Fruit fly (Drosophila melanogaster) whole organism, embryonic: ENCODE measurements around the gene Lamtor4.

Experiments
- Adf1 ChIP-seq: fragments of 200-800 bp; sonication (Bioruptor generic); IDR thresholded peaks from 2 replicates; pipeline ENCODE4 v1.3.6; 2022; ENCODE audit warnings: missing biosample characterization, missing genetic modification characterization
- BtbVII ChIP-seq: fragments of 200-800 bp; sonication (Bioruptor generic); optimal IDR thresholded peaks from 3 replicates; lab custom pipeline; 2017; ENCODE audit warnings: missing biosample characterization, mild to moderate bottlenecking, missing genetic modification characterization
- CG10431 ChIP-seq: fragments of 200-800 bp; sonication (Bioruptor generic); optimal IDR thresholded peaks from 3 replicates; lab custom pipeline; 2018; ENCODE audit warnings: missing biosample characterization, mild to moderate bottlenecking, missing genetic modification characterization
- CG10543 ChIP-seq: fragments of 200-800 bp; sonication (Bioruptor generic); optimal IDR thresholded peaks from 3 replicates; lab custom pipeline; 2017; ENCODE audit warnings: missing biosample characterization, mild to moderate bottlenecking, missing genetic modification characterization, moderate library complexity
- CG10654 ChIP-seq: fragments of 200-800 bp; sonication (Bioruptor generic); optimal IDR thresholded peaks from 2 replicates; lab custom pipeline; 2016; ENCODE audit warnings: missing biosample characterization, missing genetic modification characterization
- CG11695 ChIP-seq: fragments of 200-800 bp; sonication (Bioruptor generic); IDR thresholded peaks from 3 replicates; pipeline ENCODE4 v1.3.6; 2022; ENCODE audit warnings: missing biosample characterization, missing genetic modification characterization
- CG14965 ChIP-seq: fragments of 200-800 bp; sonication (Bioruptor generic); optimal IDR thresholded peaks from 2 replicates; lab custom pipeline; 2016; ENCODE audit warnings: missing biosample characterization, missing genetic modification characterization, borderline replicate concordance
- CG15479 ChIP-seq: fragments of 200-800 bp; sonication (Bioruptor generic); optimal IDR thresholded peaks from 3 replicates; lab custom pipeline; 2019; ENCODE audit warnings: missing biosample characterization, mild to moderate bottlenecking, missing genetic modification characterization, moderate library complexity
- CG16863 ChIP-seq: fragments of 200-800 bp; sonication (Bioruptor generic); optimal IDR thresholded peaks from 3 replicates; lab custom pipeline; 2016; ENCODE audit warnings: missing biosample characterization, missing genetic modification characterization
- CG17359 ChIP-seq: fragments of 200-800 bp; sonication (Bioruptor generic); optimal IDR thresholded peaks from 3 replicates; lab custom pipeline; 2018; ENCODE audit warnings: missing biosample characterization, mild to moderate bottlenecking, missing genetic modification characterization, moderate library complexity
- CG17568 ChIP-seq: fragments of 200-800 bp; sonication (Bioruptor generic); optimal IDR thresholded peaks from 2 replicates; lab custom pipeline; 2018; ENCODE audit warnings: missing biosample characterization, mild to moderate bottlenecking, missing genetic modification characterization, moderate library complexity
- CG18262 ChIP-seq: fragments of 200-800 bp; optimal IDR thresholded peaks from 3 replicates; lab custom pipeline; 2019; ENCODE audit warnings: missing biosample characterization, mild to moderate bottlenecking, missing genetic modification characterization, moderate library complexity
- CG2129 ChIP-seq: fragments of 200-800 bp; sonication (Bioruptor generic); IDR thresholded peaks from 2 replicates; pipeline ENCODE4 v1.3.6; 2022; ENCODE audit warnings: missing biosample characterization, missing genetic modification characterization; ENCODE audit not compliant: partially characterized antibody
- CG2199 ChIP-seq: fragments of 200-800 bp; sonication (Bioruptor generic); IDR thresholded peaks from 3 replicates; pipeline ENCODE4 v1.3.6; 2022; ENCODE audit warnings: missing biosample characterization, missing genetic modification characterization
- CG30020 ChIP-seq: fragments of 200-800 bp; optimal IDR thresholded peaks from 2 replicates; lab custom pipeline; 2019; ENCODE audit warnings: missing biosample characterization, mild to moderate bottlenecking, missing genetic modification characterization, moderate library complexity
- CG30431 ChIP-seq: fragments of 200-800 bp; sonication (Bioruptor generic); optimal IDR thresholded peaks from 2 replicates; lab custom pipeline; 2017; ENCODE audit warnings: missing biosample characterization, missing genetic modification characterization
- CG3838 ChIP-seq: fragments of 200-800 bp; sonication (Bioruptor generic); optimal IDR thresholded peaks from 3 replicates; lab custom pipeline; 2016; ENCODE audit warnings: missing biosample characterization, missing genetic modification characterization
- CG4328 ChIP-seq: fragments of 200-800 bp; sonication (Bioruptor generic); optimal IDR thresholded peaks from 3 replicates; lab custom pipeline; 2017; ENCODE audit warnings: missing biosample characterization, missing genetic modification reagents, missing genetic modification characterization
- CG4424 ChIP-seq: fragments of 200-800 bp; sonication (Bioruptor generic); optimal IDR thresholded peaks from 3 replicates; lab custom pipeline; 2016; ENCODE audit warnings: missing biosample characterization, missing genetic modification characterization
- CG5180 ChIP-seq: fragments of 200-800 bp; sonication (Bioruptor generic); optimal IDR thresholded peaks from 3 replicates; lab custom pipeline; 2017; ENCODE audit warnings: missing biosample characterization, missing genetic modification characterization, mild to moderate bottlenecking, moderate library complexity, missing genetic modification reagents
- CG8281 ChIP-seq: fragments of 200-800 bp; sonication (Bioruptor generic); optimal IDR thresholded peaks from 2 replicates; lab custom pipeline; 2018; ENCODE audit warnings: missing biosample characterization, mild to moderate bottlenecking, missing genetic modification characterization, moderate library complexity
- CG8290 ChIP-seq, 3 experiments: fragments of 200-800 bp; sonication (Bioruptor generic); optimal IDR thresholded peaks; 2 replicates each; lab custom pipeline; 2016 to 2019; ENCODE audit warnings: missing biosample characterization in 3 of 3, missing genetic modification characterization in 3 of 3, mild to moderate bottlenecking in 2 of 3, moderate library complexity in 1 of 3
- CG8388 ChIP-seq: fragments of 200-800 bp; sonication (Bioruptor generic); optimal IDR thresholded peaks from 2 replicates; lab custom pipeline; 2019; ENCODE audit warnings: missing biosample characterization, mild to moderate bottlenecking, missing genetic modification characterization, moderate library complexity
- CG9437 ChIP-seq: fragments of 200-800 bp; sonication (Bioruptor generic); optimal IDR thresholded peaks from 2 replicates; lab custom pipeline; 2018; ENCODE audit warnings: missing biosample characterization, mild to moderate bottlenecking, missing genetic modification characterization
- CTCF ChIP-seq: fragments of 200-800 bp; sonication (Bioruptor generic); optimal IDR thresholded peaks from 2 replicates; lab custom pipeline; 2017; ENCODE audit warnings: missing biosample characterization, mild to moderate bottlenecking, missing genetic modification characterization, moderate library complexity
- D19B ChIP-seq: fragments of 200-800 bp; sonication (Bioruptor generic); optimal IDR thresholded peaks from 2 replicates; lab custom pipeline; 2017; ENCODE audit warnings: missing biosample characterization, mild to moderate bottlenecking, missing genetic modification characterization
- Fer1 ChIP-seq: fragments of 200-800 bp; sonication (Bioruptor generic); optimal IDR thresholded peaks from 2 replicates; lab custom pipeline; 2017; ENCODE audit warnings: missing biosample characterization, mild to moderate bottlenecking, missing genetic modification characterization
- Fer2 ChIP-seq: fragments of 200-800 bp; sonication (Bioruptor generic); optimal IDR thresholded peaks from 2 replicates; lab custom pipeline; 2018; ENCODE audit warnings: missing biosample characterization, mild to moderate bottlenecking, missing genetic modification characterization, moderate library complexity
- HLH54F ChIP-seq: fragments of 200-800 bp; sonication (Bioruptor generic); optimal IDR thresholded peaks from 3 replicates; lab custom pipeline; 2016; ENCODE audit warnings: missing biosample characterization, missing genetic modification characterization
- HLHmδ ChIP-seq: fragments of 200-800 bp; sonication (Bioruptor generic); optimal IDR thresholded peaks from 2 replicates; lab custom pipeline; 2018; ENCODE audit warnings: missing biosample characterization, mild to moderate bottlenecking, missing genetic modification characterization, moderate library complexity
- Mad ChIP-seq: fragments of 200-800 bp; sonication (Bioruptor generic); optimal IDR thresholded peaks from 2 replicates; lab custom pipeline; 2016; ENCODE audit warnings: missing biosample characterization, missing genetic modification characterization
- NK7.1 ChIP-seq: fragments of 200-800 bp; sonication (Bioruptor generic); optimal IDR thresholded peaks from 3 replicates; lab custom pipeline; 2016; ENCODE audit warnings: missing biosample characterization, missing genetic modification characterization
- PHDP ChIP-seq: fragments of 200-800 bp; sonication (Bioruptor generic); optimal IDR thresholded peaks from 3 replicates; lab custom pipeline; 2018; ENCODE audit warnings: missing biosample characterization, mild to moderate bottlenecking, missing genetic modification characterization, moderate library complexity
- Vsx1 ChIP-seq: fragments of 200-800 bp; sonication (Bioruptor generic); optimal IDR thresholded peaks from 2 replicates; lab custom pipeline; 2017; ENCODE audit warnings: missing biosample characterization, mild to moderate bottlenecking, missing genetic modification characterization, missing genetic modification reagents
- al ChIP-seq: fragments of 200-800 bp; sonication (Bioruptor generic); IDR thresholded peaks from 2 replicates; pipeline ENCODE4 v1.3.6; 2022; ENCODE audit warnings: missing biosample characterization, missing genetic modification characterization
- bsh ChIP-seq, 2 experiments: fragments of 200-800 bp; sonication (Bioruptor generic); optimal IDR thresholded peaks; 2 replicates each; lab custom pipeline; 2017 to 2018; ENCODE audit warnings: mild to moderate bottlenecking in 2 of 2, missing biosample characterization in 2 of 2, missing genetic modification characterization in 2 of 2, moderate library complexity in 1 of 2
- chm ChIP-seq: fragments of 200-800 bp; sonication (Bioruptor generic); IDR thresholded peaks from 2 replicates; pipeline ENCODE4 v1.3.6; 2022; ENCODE audit warnings: missing biosample characterization, missing genetic modification characterization
- dmrt11E ChIP-seq: fragments of 200-800 bp; sonication (Bioruptor generic); optimal IDR thresholded peaks from 3 replicates; lab custom pipeline; 2018; ENCODE audit warnings: missing biosample characterization, mild to moderate bottlenecking, missing genetic modification characterization, moderate library complexity
- exex ChIP-seq: fragments of 200-800 bp; sonication (Bioruptor generic); optimal IDR thresholded peaks from 4 replicates; lab custom pipeline; 2018; ENCODE audit warnings: missing biosample characterization, mild to moderate bottlenecking, missing genetic modification characterization, moderate library complexity
- fu2 ChIP-seq: fragments of 200-800 bp; sonication (Bioruptor generic); optimal IDR thresholded peaks from 2 replicates; lab custom pipeline; 2016; ENCODE audit warnings: missing biosample characterization, missing genetic modification characterization
- grn ChIP-seq: fragments of 200-800 bp; sonication (Bioruptor generic); optimal IDR thresholded peaks from 3 replicates; lab custom pipeline; 2017; ENCODE audit warnings: missing biosample characterization, missing genetic modification characterization
- lmd ChIP-seq: fragments of 200-800 bp; sonication (Bioruptor generic); IDR thresholded peaks from 2 replicates; pipeline ENCODE4 v1.3.6; 2022; ENCODE audit warnings: missing biosample characterization, missing genetic modification characterization
- ro ChIP-seq: fragments of 200-800 bp; sonication (Bioruptor generic); IDR thresholded peaks from 2 replicates; pipeline ENCODE4 v1.3.6; 2022; ENCODE audit warnings: missing biosample characterization, missing genetic modification characterization
- salm ChIP-seq: fragments of 200-800 bp; sonication (Bioruptor generic); optimal IDR thresholded peaks from 2 replicates; lab custom pipeline; 2018; ENCODE audit warnings: missing biosample characterization, mild to moderate bottlenecking, missing genetic modification characterization
- sd ChIP-seq: fragments of 200-800 bp; sonication (Bioruptor generic); optimal IDR thresholded peaks from 3 replicates; lab custom pipeline; 2018; ENCODE audit warnings: missing biosample characterization, mild to moderate bottlenecking, missing genetic modification characterization, moderate library complexity
- sens ChIP-seq: fragments of 200-800 bp; sonication (Bioruptor generic); peaks from one replicate; lab custom pipeline; 2016; ENCODE audit warnings: missing biosample characterization, missing genetic modification characterization
- sug ChIP-seq: fragments of 200-800 bp; optimal IDR thresholded peaks from 2 replicates; lab custom pipeline; 2019; ENCODE audit warnings: missing biosample characterization, mild to moderate bottlenecking, missing genetic modification characterization, moderate library complexity
- vfl ChIP-seq: fragments of 200-800 bp; sonication (Bioruptor generic); optimal IDR thresholded peaks from 2 replicates; lab custom pipeline; 2016; ENCODE audit warnings: missing biosample characterization, missing genetic modification characterization
- zen2 ChIP-seq: fragments of 200-800 bp; sonication (Bioruptor generic); IDR thresholded peaks from 3 replicates; pipeline ENCODE4 v1.3.6; 2022; ENCODE audit warnings: missing biosample characterization, missing genetic modification characterization; ENCODE audit not compliant: partially characterized antibody

Lamtor4 gene

DNA sequence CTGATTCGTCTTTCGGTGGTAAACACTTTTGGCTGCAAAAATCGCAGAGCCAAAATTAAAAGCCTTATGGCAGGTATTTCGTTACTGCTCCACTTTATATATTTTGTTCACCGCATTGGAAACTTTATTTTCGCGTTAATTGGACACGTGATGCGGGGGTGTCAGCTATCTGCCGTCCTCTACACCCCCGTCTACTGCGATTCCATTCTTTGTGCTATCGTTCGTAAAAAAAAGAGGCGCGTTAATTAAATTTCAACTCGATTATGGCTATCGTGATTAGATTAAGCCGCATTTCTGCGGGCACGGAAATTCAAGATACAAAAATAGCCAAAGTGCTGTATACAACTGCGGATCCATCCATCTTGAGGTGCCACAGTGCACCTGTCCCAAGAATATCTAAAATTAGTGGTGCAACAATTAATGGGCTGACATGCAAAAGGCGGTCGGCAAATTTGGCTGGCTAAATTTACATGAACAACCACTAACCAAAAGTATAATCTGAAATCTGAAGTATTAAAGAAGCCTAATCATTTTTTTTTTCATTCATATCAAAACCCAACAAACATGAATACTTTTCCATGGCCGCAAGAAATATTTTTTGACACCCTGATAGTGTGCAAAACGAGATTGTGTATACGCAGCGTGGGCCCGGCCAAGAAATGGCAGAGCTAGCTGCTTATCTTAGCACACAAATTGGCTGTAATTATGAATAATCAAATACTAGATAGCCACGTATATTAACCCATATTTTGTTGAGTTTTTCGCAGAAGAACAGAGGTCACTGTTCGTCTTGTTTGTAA lies 33.5 kb downstream of the Lamtor4 start (continued):
- no peak for TF ChIP-seq fu2 (GFP tag; lab: Kevin White, UChicago)
- peak; percentile 10 for TF ChIP-seq CG10543
- TF ChIP-seq exex = peak; percentile 98
- TF ChIP-seq grn (GFP tag; lab: Kevin White, UChicago) = peak; percentile 85
- TF ChIP-seq salm (tag; lab: Kevin White, UChicago) = no peak
- TF ChIP-seq CG8281 (tag; lab: Kevin White, UChicago) = no peak
- TF ChIP-seq Vsx1 (GFP tag; lab: Kevin White, UChicago) = peak; percentile 10
- no peak for TF ChIP-seq CG2129 (GFP tag; lab: Robert Waterston, UW)
- no peak for TF ChIP-seq dmrt11E
- TF ChIP-seq sd (tag; lab: Kevin White, UChicago) = peak; percentile 80
- peak; percentile 79 for TF ChIP-seq sug (tag; lab: Kevin White, UChicago)
- TF ChIP-seq CG15479 (GFP tag; lab: Kevin White, UChicago) = no peak
- no peak for TF ChIP-seq CG4328 (GFP tag; lab: Kevin White, UChicago)
- peak; percentile 19 for TF ChIP-seq D19B (GFP tag; lab: Kevin White, UChicago)
- TF ChIP-seq BtbVII (GFP tag; lab: Kevin White, UChicago) = no peak
- no peak for TF ChIP-seq CG18262

DNA sequence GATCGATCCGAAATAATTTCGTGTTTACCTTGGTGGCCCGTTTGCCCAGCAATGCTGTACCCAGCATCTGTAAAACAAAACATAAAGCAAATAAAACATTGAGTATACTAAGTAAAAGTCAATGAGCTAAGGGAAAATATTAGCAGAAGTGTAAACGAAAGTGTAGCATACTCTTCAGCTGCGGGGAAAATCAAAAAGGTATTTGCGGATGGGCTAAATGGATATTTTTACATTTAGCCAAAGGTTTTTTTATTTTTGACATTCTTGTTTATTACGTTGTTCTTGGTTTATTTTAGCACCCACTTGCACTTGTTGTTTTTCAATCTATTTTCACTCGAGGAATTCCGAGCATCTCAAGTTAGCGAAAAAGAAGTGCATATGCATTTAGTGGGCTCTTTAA lies 34.2 kb downstream of the Lamtor4 start:
- TF ChIP-seq CG2199 (GFP tag; lab: Robert Waterston, UW) (peak; percentile 79; the same call in 1 of the 3 replicates), chm (no peak), CG11695 (GFP tag; lab: Robert Waterston, UW) (no peak), CG10431 (no peak), al (GFP tag; lab: Robert Waterston, UW) (no peak), CG16863 (GFP tag; lab: Kevin White, UChicago) (no peak), CG10654 (GFP tag; lab: Kevin White, UChicago) (no peak), lmd (GFP tag; lab: Robert Waterston, UW) (no peak), CTCF (GFP tag; lab: Kevin White, UChicago) (peak; percentile 30), CG17568 (GFP tag; lab: Kevin White, UChicago) (peak; percentile 16), zen2 (GFP tag; lab: Robert Waterston, UW) (no peak), PHDP (tag; lab: Kevin White, UChicago) (peak; percentile 20), sens (GFP tag; lab: Kevin White, UChicago) (peak; percentile 84), Mad (GFP tag; lab: Kevin White, UChicago) (no peak), CG30431 (GFP tag; lab: Kevin White, UChicago) (no peak), CG17359 (tag; lab: Kevin White, UChicago) (peak; percentile 2), HLHmδ (GFP tag; lab: Kevin White, UChicago) (no peak), Adf1 (no peak), CG14965 (GFP tag; lab: Kevin White, UChicago) (no peak), CG2129 (GFP tag; lab: Robert Waterston, UW) (no peak), CG9437 (GFP tag; lab: Kevin White, UChicago) (peak; percentile 15), CG8388 (GFP tag; lab: Kevin White, UChicago) (no peak), ro (GFP tag; lab: Robert Waterston, UW) (no peak), Fer1 (no peak), NK7.1 (GFP tag; lab: Kevin White, UChicago) (no peak), CG4424 (GFP tag; lab: Kevin White, UChicago) (no peak), bsh (GFP tag; optimal IDR thresholded peaks at IDR 0.05; lab: Kevin White, UChicago) (peak in 1 of 2 experiments; percentile 18), Fer2 (no peak), CG3838 (GFP tag; lab: Kevin White, UChicago) (no peak), vfl (GFP tag; lab: Kevin White, UChicago) (no peak), CG30020 (tag; lab: Kevin White, UChicago) (no peak), CG5180 (GFP tag; lab: Kevin White, UChicago) (no peak), CG8290 (GFP tag; optimal IDR thresholded peaks at IDR 0.05; lab: Kevin White, UChicago) (no peak), CG8290 (tag; optimal IDR thresholded peaks at IDR 0.05; lab: Kevin White, UChicago) (no peak), HLH54F (no peak)
